Fruit fly (Drosophila melanogaster) S2 (cell line): ENCODE measurements around the gene CG12546.
A peak's percentile ranks its signal among the peaks of the same experiment; 100 is the strongest.
"Not testable (repeated sequence)": the region's sequence is repeated elsewhere in the genome, so short reads cannot be mapped to it uniquely, and the experiment has no call there.

Source experiments
- CG8478 ChIP-seq: fragments of >200 bp; optimal IDR thresholded peaks from 2 replicates; lab custom pipeline; 2018
- CTCF ChIP-seq, 2 experiments: fragments of >200 bp; optimal IDR thresholded peaks; 2 replicates each; lab custom pipeline; 2018

The CG12546 gene

dm6 chr3L:22717137-22717767, 23.6 kb upstream of the CG12546 start, which contains the start of the genes ArfGAP3 and CG32452:
TSS of gene ArfGAP3 (minus strand) at chr3L:22717577.
TSS of gene CG32452 (plus strand) at chr3L:22717728.
- TF ChIP-seq CTCF (optimal IDR thresholded peaks at IDR 0.05; lab: Kevin White, UChicago) = peak; percentile 24 to 48
- no peak for TF ChIP-seq CG8478 (lab: Kevin White, UChicago)

- TF ChIP-seq CG8478 (lab: Kevin White, UChicago) (no peak), CTCF (optimal IDR thresholded peaks at IDR 0.05; lab: Kevin White, UChicago) (peak; percentile 70 to 82)
Measured at dm6 chr3L:22713605-22714004, 20.0 kb upstream of the CG12546 start.

DNA sequence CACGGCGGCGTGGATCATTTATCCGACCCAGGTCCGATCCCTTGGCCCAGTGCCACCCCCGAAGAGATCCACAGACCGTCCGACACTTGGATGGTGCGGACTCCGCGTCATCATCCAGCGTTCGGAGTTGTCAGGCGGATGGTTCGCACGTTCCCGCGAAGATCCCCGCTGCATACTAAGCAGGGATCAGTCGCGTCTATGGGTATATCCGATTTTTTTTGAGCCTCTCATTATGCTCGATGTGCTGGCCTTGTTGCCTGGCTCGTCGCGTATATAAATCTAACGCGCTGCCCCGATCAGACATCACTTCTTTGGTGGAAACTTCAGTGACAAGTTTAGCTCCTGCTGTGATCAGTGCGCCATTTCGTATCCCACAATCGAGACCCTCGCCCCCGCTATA, 18.2 kb upstream of the CG12546 start, which contains the start of gene CG11370:
TSS of gene CG11370 (plus strand) at position 301 of the 400 bp plus-strand sequence.
- TF ChIP-seq CG8478 (lab: Kevin White, UChicago) = no peak

DNA sequence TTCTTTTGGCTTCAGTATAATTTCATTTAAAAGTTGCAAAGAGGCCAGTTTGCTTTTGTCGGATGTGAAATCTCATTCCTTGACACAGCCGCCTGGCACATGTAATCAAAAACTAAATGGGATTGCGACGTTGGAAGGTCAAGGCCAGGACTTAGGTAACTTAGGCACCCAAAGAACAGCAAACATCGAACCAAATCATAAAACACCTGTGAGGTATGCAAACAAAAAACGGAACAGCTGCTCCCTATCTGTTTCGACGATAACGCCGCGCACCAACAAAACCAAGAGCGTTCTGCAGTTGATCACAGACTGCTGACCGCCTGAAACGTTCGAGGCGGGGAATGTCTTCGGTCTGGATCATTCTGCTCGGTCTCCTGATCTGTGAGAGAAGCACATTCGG, 5.5 kb upstream of the CG12546 start, which contains the start of gene CG45116:
TSS of gene CG45116 (plus strand) at position 301 of the 400 bp plus-strand sequence.
- no peak for TF ChIP-seq CG8478 (lab: Kevin White, UChicago)
- no peak for TF ChIP-seq CTCF (optimal IDR thresholded peaks at IDR 0.05; lab: Kevin White, UChicago)

DNA sequence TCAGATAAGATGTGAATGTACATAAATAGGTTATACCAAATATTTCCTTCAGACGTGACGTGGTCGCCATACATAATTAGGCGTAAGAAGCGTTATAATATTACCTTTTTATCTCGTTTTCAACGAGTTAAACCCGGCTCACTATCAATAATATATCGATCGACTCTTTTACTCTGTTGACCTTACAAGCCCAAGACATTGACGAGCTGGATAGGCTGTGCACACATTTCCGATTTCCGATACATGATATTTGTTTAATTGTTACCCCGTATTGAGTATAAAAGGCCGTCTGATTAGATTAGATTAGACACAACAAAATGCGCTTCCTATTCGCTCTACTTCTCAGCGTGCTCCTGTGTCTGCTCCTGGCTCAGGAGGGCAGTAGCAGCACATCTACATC, 3.3 kb upstream of the CG12546 start, which contains the start of gene CG32453:
TSS of gene CG32453 (plus strand) at position 301 of the 400 bp plus-strand sequence.
- not testable (repeated sequence) for TF ChIP-seq CTCF (optimal IDR thresholded peaks at IDR 0.05; lab: Kevin White, UChicago); CG8478 (lab: Kevin White, UChicago)

dm6 chr3L:22695653-22696052, 2.0 kb upstream of the CG12546 start, which contains the start of gene CG14452:
TSS of gene CG14452 (plus strand) at chr3L:22695953.
- no peak for TF ChIP-seq CTCF (optimal IDR thresholded peaks at IDR 0.05; lab: Kevin White, UChicago)
- no peak for TF ChIP-seq CG8478 (lab: Kevin White, UChicago)

DNA sequence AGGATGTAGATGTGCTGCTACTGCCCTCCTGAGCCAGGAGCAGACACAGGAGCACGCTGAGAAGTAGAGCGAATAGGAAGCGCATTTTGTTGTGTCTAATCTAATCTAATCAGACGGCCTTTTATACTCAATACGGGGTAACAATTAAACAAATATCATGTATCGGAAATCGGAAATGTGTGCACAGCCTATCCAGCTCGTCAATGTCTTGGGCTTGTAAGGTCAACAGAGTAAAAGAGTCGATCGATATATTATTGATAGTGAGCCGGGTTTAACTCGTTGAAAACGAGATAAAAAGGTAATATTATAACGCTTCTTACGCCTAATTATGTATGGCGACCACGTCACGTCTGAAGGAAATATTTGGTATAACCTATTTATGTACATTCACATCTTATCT, 1.2 kb downstream of the CG12546 start, which contains the start of gene CG14454:
TSS of gene CG14454 (minus strand) at position 101 of the 400 bp plus-strand sequence.
- TF ChIP-seq CG8478 (lab: Kevin White, UChicago); CTCF (optimal IDR thresholded peaks at IDR 0.05; lab: Kevin White, UChicago): not testable (repeated sequence)

DNA sequence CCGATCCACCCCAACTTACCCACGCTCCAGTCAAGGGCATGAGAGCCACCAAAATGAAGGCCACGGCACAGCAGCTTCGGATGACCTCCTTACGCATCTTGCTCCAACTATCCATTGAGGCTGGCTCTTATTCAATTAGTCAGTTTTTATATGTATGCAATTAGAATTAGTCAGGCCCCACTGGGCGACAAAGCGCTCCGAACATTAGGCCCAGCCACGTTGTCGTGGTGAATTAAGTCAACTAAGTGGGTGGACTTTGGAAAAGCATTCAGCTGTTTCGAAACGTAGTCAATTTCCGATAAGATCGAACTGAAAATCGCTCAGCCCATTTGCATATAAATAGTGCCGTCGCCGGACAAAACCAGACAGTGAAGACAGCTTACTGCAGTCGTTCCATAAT, 6.6 kb downstream of the CG12546 start, which contains the start of the genes CG14455 and CG14456:
TSS of gene CG14455 (minus strand) at position 101 of the 400 bp plus-strand sequence.
TSS of gene CG14456 (plus strand) at position 236 of the 400 bp plus-strand sequence.
- TF ChIP-seq CTCF (optimal IDR thresholded peaks at IDR 0.05; lab: Kevin White, UChicago) (no peak), CG8478 (lab: Kevin White, UChicago) (no peak)

- peak in 1 of 2 experiments; percentile 8 for TF ChIP-seq CTCF (optimal IDR thresholded peaks at IDR 0.05; lab: Kevin White, UChicago)
- no peak for TF ChIP-seq CG8478 (lab: Kevin White, UChicago)
Measured at dm6 chr3L:22680932-22681331, 12.7 kb downstream of the CG12546 start.

dm6 chr3L:22671699-22672276, 21.8 kb downstream of the CG12546 start:
- TF ChIP-seq CTCF (optimal IDR thresholded peaks at IDR 0.05; lab: Kevin White, UChicago) = peak; percentile 72 to 73
- no peak for TF ChIP-seq CG8478 (lab: Kevin White, UChicago)

DNA sequence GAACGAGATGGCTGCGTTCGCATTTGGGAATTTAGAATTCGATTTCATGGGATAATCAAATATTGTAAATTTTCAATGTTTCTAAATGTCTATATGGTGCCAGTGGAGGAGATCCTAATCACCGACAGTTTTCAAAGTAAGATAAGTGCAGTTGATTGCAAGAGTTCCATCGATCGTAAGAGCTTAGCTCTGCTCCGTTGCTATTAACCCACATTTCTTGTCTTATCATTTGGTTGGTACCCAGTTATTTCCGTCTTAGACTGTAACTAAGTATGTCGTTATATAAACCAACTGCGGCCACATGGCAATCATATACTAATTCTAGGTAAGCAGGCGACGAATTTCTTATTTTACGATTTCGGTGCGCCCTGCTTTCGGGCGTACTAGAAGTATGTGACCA, 23.4 kb downstream of the CG12546 start:
- TF ChIP-seq CTCF (optimal IDR thresholded peaks at IDR 0.05; lab: Kevin White, UChicago) (no peak), CG8478 (lab: Kevin White, UChicago) (no peak)

DNA sequence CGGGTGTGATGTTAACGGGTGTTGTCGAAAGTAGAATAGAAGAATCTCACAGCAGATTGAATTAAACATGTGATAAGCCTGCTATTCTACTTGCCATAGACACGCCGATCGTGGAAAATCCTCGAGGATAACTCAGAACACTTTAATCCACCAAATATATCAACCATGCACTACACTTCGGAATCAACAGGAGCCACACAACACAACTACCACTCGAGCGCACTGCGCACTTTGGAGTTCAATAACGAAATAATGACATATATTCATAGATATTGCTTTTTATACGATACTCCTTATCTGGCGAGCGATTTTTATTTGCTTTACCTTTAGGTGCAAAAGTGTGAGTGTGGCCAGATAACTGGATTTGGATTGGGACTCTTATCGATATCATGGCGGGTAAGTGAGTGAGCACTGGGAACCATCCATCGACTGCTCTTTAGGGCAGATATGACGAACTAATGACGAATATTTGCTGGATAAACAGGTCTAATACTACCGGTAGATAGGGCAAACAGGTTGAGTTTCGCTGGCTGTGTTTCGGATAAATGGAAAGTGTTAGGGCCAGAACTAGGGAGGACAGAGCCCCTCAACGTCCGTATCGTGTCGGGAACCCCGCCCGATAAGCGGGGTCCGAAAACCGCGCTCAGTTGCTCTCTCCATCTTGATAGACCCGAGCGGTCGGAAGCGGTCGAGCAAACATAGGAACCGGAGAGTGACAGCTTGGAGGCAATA, 24.2 kb downstream of the CG12546 start, which contains the start of gene Jhbp6:
TSS of gene Jhbp6 (plus strand) at position 682 of the 732 bp plus-strand sequence.
- TF ChIP-seq CTCF (optimal IDR thresholded peaks at IDR 0.05; lab: Kevin White, UChicago) (no peak), CG8478 (lab: Kevin White, UChicago) (no peak)

dm6 chr3L:22665110-22665509, 28.5 kb downstream of the CG12546 start:
- TF ChIP-seq CTCF (optimal IDR thresholded peaks at IDR 0.05; lab: Kevin White, UChicago) (no peak), CG8478 (lab: Kevin White, UChicago) (no peak)

- TF ChIP-seq CTCF (optimal IDR thresholded peaks at IDR 0.05; lab: Kevin White, UChicago) = no peak
- TF ChIP-seq CG8478 (lab: Kevin White, UChicago) = no peak
Measured at dm6 chr3L:22652425-22652824, 41.2 kb downstream of the CG12546 start, which contains the start of gene CG33772. TSS of gene CG33772 (minus strand) at chr3L:22652525.
